Fruit fly (Drosophila melanogaster): Measurements from ENCODE around the gene nmo.

Gene nmo

dm6 chr3L:7952560-7952959, 26.3 kb upstream of the nmo start:
- TF ChIP-seq CG17801 (GFP tag; optimal IDR thresholded peaks at IDR 0.05; ENCODE audit: partially characterized antibody), result no peak

- no peak for TF ChIP-seq CG17801 (GFP tag; optimal IDR thresholded peaks at IDR 0.05; ENCODE audit: partially characterized antibody)
Measured at dm6 chr3L:7952978-7953377, 25.9 kb upstream of the nmo start.

- TF ChIP-seq CG17801 (GFP tag; optimal IDR thresholded peaks at IDR 0.05; ENCODE audit: partially characterized antibody), result no peak
Measured at dm6 chr3L:7953728-7954127, 25.1 kb upstream of the nmo start.

- no peak for TF ChIP-seq CG17801 (GFP tag; optimal IDR thresholded peaks at IDR 0.05; ENCODE audit: partially characterized antibody)
Measured at dm6 chr3L:7954967-7955366, 23.9 kb upstream of the nmo start.

- TF ChIP-seq CG17801 (GFP tag; optimal IDR thresholded peaks at IDR 0.05; ENCODE audit: partially characterized antibody), result no peak
Measured at dm6 chr3L:7956718-7957117, 22.1 kb upstream of the nmo start.

dm6 chr3L:7958083-7958482, 20.8 kb upstream of the nmo start:
- no peak for TF ChIP-seq CG17801 (GFP tag; optimal IDR thresholded peaks at IDR 0.05; ENCODE audit: partially characterized antibody)

dm6 chr3L:7958590-7959180, 20.2 kb upstream of the nmo start:
- no peak for TF ChIP-seq CG17801 (GFP tag; optimal IDR thresholded peaks at IDR 0.05; ENCODE audit: partially characterized antibody)

dm6 chr3L:7960707-7961695, 17.8 kb upstream of the nmo start:
- TF ChIP-seq CG17801 (GFP tag; optimal IDR thresholded peaks at IDR 0.05; ENCODE audit: partially characterized antibody), result peak; percentile 62

- no peak for TF ChIP-seq CG17801 (GFP tag; optimal IDR thresholded peaks at IDR 0.05; ENCODE audit: partially characterized antibody)
Measured at dm6 chr3L:7961973-7962753, 16.7 kb upstream of the nmo start.

- TF ChIP-seq CG17801 (GFP tag; optimal IDR thresholded peaks at IDR 0.05; ENCODE audit: partially characterized antibody), result no peak
Measured at dm6 chr3L:7963022-7963421, 15.8 kb upstream of the nmo start.

- TF ChIP-seq CG17801 (GFP tag; optimal IDR thresholded peaks at IDR 0.05; ENCODE audit: partially characterized antibody), result no peak
Measured at dm6 chr3L:7963549-7963948, 15.3 kb upstream of the nmo start.

- TF ChIP-seq CG17801 (GFP tag; optimal IDR thresholded peaks at IDR 0.05; ENCODE audit: partially characterized antibody), result no peak
Measured at dm6 chr3L:7967203-7967602, 11.6 kb upstream of the nmo start.

dm6 chr3L:7968422-7969030, 10.3 kb upstream of the nmo start:
- TF ChIP-seq CG17801 (GFP tag; optimal IDR thresholded peaks at IDR 0.05; ENCODE audit: partially characterized antibody), result no peak

dm6 chr3L:7970442-7970841, 8.4 kb upstream of the nmo start, which contains the start of gene RNaseX25:
TSS of gene RNaseX25 (plus strand) at chr3L:7970588.
- peak; percentile 65 for TF ChIP-seq CG17801 (GFP tag; optimal IDR thresholded peaks at IDR 0.05; ENCODE audit: partially characterized antibody)

- no peak for TF ChIP-seq CG17801 (GFP tag; optimal IDR thresholded peaks at IDR 0.05; ENCODE audit: partially characterized antibody)
Measured at dm6 chr3L:7974671-7975281, 4.1 kb upstream of the nmo start, which contains the start of gene CG8042. TSS of gene CG8042 (minus strand) at chr3L:7974991.
